Worm (Caenorhabditis elegans) whole organism, L1 larva: ENCODE results near the gene R144.12.

Experiments
- C04F5.9 ChIP-seq: sonication (generic microtip); optimal IDR thresholded peaks from 2 replicates; lab custom pipeline; 2016; ENCODE audit warnings: missing genetic modification characterization, missing compliant biosample characterization
- C34B4.2 ChIP-seq: sonication (generic microtip); optimal IDR thresholded peaks from 2 replicates; lab custom pipeline; 2017; ENCODE audit warnings: mild to moderate bottlenecking, missing genetic modification characterization, missing compliant biosample characterization
- F16B12.6 ChIP-seq: fragments of 150-350 bp; optimal IDR thresholded peaks from 2 replicates; lab custom pipeline; 2014; ENCODE audit warnings: missing biosample characterization, missing genetic modification characterization
- Y116A8C.19 ChIP-seq: sonication (generic microtip); optimal IDR thresholded peaks from 2 replicates; lab custom pipeline; 2016; ENCODE audit warnings: missing compliant biosample characterization, missing genetic modification characterization, borderline replicate concordance
- aha-1 ChIP-seq: fragments of 150-350 bp; optimal IDR thresholded peaks from 2 replicates; lab custom pipeline; 2014; ENCODE audit warnings: missing biosample characterization, missing genetic modification characterization
- aly-2 ChIP-seq: fragments of 150-350 bp; optimal IDR thresholded peaks from 2 replicates; lab custom pipeline; 2014; ENCODE audit warnings: missing biosample characterization, missing genetic modification characterization
- ceh-63 ChIP-seq: fragments of 200-800 bp; sonication (Bioruptor generic); optimal IDR thresholded peaks from 2 replicates; lab custom pipeline; 2018; ENCODE audit warnings: mild to moderate bottlenecking, missing genetic modification characterization, missing compliant biosample characterization
- ceh-82 ChIP-seq, 3 experiments: fragments of 150-350 bp in 1 of 3; sonication (generic microtip) in 2 of 3; optimal IDR thresholded peaks; 2 replicates each; lab custom pipeline; 2014 to 2017; ENCODE audit warnings: missing biosample characterization in 3 of 3, missing genetic modification characterization in 3 of 3
- ceh-88 ChIP-seq: fragments of 200-800 bp; sonication (Bioruptor generic); IDR thresholded peaks from 2 replicates; pipeline ENCODE4 v1.3.6; 2022; ENCODE audit warnings: missing genetic modification characterization, missing compliant biosample characterization
- dpl-1 ChIP-seq, 3 experiments: fragments of 150-350 bp in 2 of 3; sonication (generic microtip) in 1 of 3; optimal IDR thresholded peaks; 2 replicates each; lab custom pipeline; 2014 to 2017; ENCODE audit warnings: missing biosample characterization in 3 of 3, missing genetic modification characterization in 3 of 3, missing genetic modification reagents in 3 of 3
- efl-1 ChIP-seq, 4 experiments: fragments of 150-350 bp; optimal IDR thresholded peaks in 3 of 4; peaks in 1 of 4; 1 replicate in 1 of 4; 2 replicates in 3 of 4; lab custom pipeline; 2014; ENCODE audit warnings: missing biosample characterization in 2 of 4, missing genetic modification characterization in 2 of 4, missing genetic modification reagents in 2 of 4
- efl-3 ChIP-seq: fragments of 200-800 bp; sonication (Bioruptor generic); optimal IDR thresholded peaks from 2 replicates; lab custom pipeline; 2018; ENCODE audit warnings: mild to moderate bottlenecking, missing genetic modification characterization, missing compliant biosample characterization
- elt-2 ChIP-seq: sonication (generic microtip); optimal IDR thresholded peaks from 2 replicates; lab custom pipeline; 2016; ENCODE audit warnings: missing genetic modification characterization, mild to moderate bottlenecking, inconsistent platforms, missing compliant biosample characterization, missing genetic modification reagents
- elt-3 ChIP-seq, 6 experiments: fragments of 150-350 bp in 1 of 6; sonication (generic microtip); optimal IDR thresholded peaks; 2 replicates each; lab custom pipeline; 2017 to 2018; ENCODE audit warnings: missing biosample characterization in 6 of 6, missing genetic modification characterization in 6 of 6, inconsistent platforms in 1 of 6
- ets-5 ChIP-seq: fragments of 200-800 bp; sonication (Bioruptor generic); IDR thresholded peaks from 2 replicates; pipeline ENCODE4 v1.3.6; 2022; ENCODE audit warnings: missing genetic modification characterization, missing compliant biosample characterization
- fkh-10 ChIP-seq: sonication (generic microtip); optimal IDR thresholded peaks from 2 replicates; lab custom pipeline; 2017; ENCODE audit warnings: missing biosample characterization, missing genetic modification reagents, missing genetic modification characterization
- fkh-4 ChIP-seq: sonication (generic microtip); optimal IDR thresholded peaks from 2 replicates; lab custom pipeline; 2016; ENCODE audit warnings: missing compliant biosample characterization, missing genetic modification characterization, borderline replicate concordance
- hlh-4 ChIP-seq: sonication (generic microtip); optimal IDR thresholded peaks from 2 replicates; lab custom pipeline; 2016; ENCODE audit warnings: mild to moderate bottlenecking, missing genetic modification characterization, missing compliant biosample characterization
- irx-1 ChIP-seq: sonication (generic microtip); optimal IDR thresholded peaks from 2 replicates; lab custom pipeline; 2016; ENCODE audit warnings: missing genetic modification characterization, missing compliant biosample characterization
- isw-1 ChIP-seq: fragments of 200-800 bp; sonication (Bioruptor generic); IDR thresholded peaks from 2 replicates; pipeline ENCODE4 v1.3.6; 2022; ENCODE audit warnings: missing genetic modification characterization, missing compliant biosample characterization
- lin-14 ChIP-seq: fragments of 200-800 bp; sonication (Bioruptor generic); optimal IDR thresholded peaks from 2 replicates; lab custom pipeline; 2018; ENCODE audit warnings: mild to moderate bottlenecking, missing genetic modification characterization, moderate library complexity, missing compliant biosample characterization
- lin-15B ChIP-seq: fragments of 150-350 bp; sonication (generic microtip); optimal IDR thresholded peaks from 3 replicates; lab custom pipeline; 2014; ENCODE audit warnings: missing biosample characterization, missing genetic modification characterization
- lin-35 ChIP-seq, 2 experiments: fragments of 150-350 bp; optimal IDR thresholded peaks; 2 replicates each; lab custom pipeline; 2014; ENCODE audit warnings: missing biosample characterization in 2 of 2, missing genetic modification characterization in 2 of 2, missing genetic modification reagents in 2 of 2
- lin-39 ChIP-seq: fragments of 150-350 bp; optimal IDR thresholded peaks from 2 replicates; lab custom pipeline; 2014; ENCODE audit warnings: missing biosample characterization, missing genetic modification reagents, missing genetic modification characterization
- lir-3 ChIP-seq: sonication (generic microtip); optimal IDR thresholded peaks from 2 replicates; lab custom pipeline; 2016; ENCODE audit warnings: mild to moderate bottlenecking, missing genetic modification characterization, moderate library complexity, missing compliant biosample characterization; ENCODE audit not compliant: poor library complexity
- mdl-1 ChIP-seq, 2 experiments: fragments of 150-350 bp; optimal IDR thresholded peaks; 2 replicates each; lab custom pipeline; 2014 to 2017; ENCODE audit warnings: missing biosample characterization in 2 of 2, missing genetic modification characterization in 2 of 2, inconsistent platforms in 1 of 2
- nhr-19 ChIP-seq: fragments of 200-800 bp; sonication (Bioruptor generic); conservative IDR thresholded peaks from 2 replicates; pipeline ENCODE4 v1.3.6; 2022; ENCODE audit warnings: missing genetic modification characterization, missing compliant biosample characterization
- nhr-20 ChIP-seq: sonication (generic microtip); optimal IDR thresholded peaks from 2 replicates; lab custom pipeline; 2016; ENCODE audit warnings: mild to moderate bottlenecking, missing genetic modification characterization, missing compliant biosample characterization
- nhr-47 ChIP-seq: sonication (generic microtip); optimal IDR thresholded peaks from 2 replicates; lab custom pipeline; 2016; ENCODE audit warnings: mild to moderate bottlenecking, missing genetic modification characterization, moderate library complexity, missing compliant biosample characterization
- nhr-71 ChIP-seq: sonication (generic microtip); optimal IDR thresholded peaks from 2 replicates; lab custom pipeline; 2016; ENCODE audit warnings: mild to moderate bottlenecking, missing genetic modification characterization, moderate library complexity, missing compliant biosample characterization
- nhr-85 ChIP-seq: sonication (generic microtip); peaks from one replicate; lab custom pipeline; 2016; ENCODE audit warnings: missing genetic modification characterization, inconsistent platforms, missing compliant biosample characterization
- nhr-90 ChIP-seq: sonication (generic microtip); optimal IDR thresholded peaks from 2 replicates; lab custom pipeline; 2016; ENCODE audit warnings: mild to moderate bottlenecking, missing genetic modification characterization, missing compliant biosample characterization; ENCODE audit not compliant: poor library complexity
- pax-3 ChIP-seq: fragments of 200-800 bp; sonication (Bioruptor generic); optimal IDR thresholded peaks from 2 replicates; lab custom pipeline; 2018; ENCODE audit warnings: mild to moderate bottlenecking, missing genetic modification characterization, moderate library complexity, missing compliant biosample characterization
- pqm-1 ChIP-seq: sonication (generic microtip); optimal IDR thresholded peaks from 3 replicates; lab custom pipeline; 2017; ENCODE audit warnings: missing biosample characterization, missing genetic modification characterization
- skn-1 ChIP-seq: fragments of 150-350 bp; optimal IDR thresholded peaks from 2 replicates; lab custom pipeline; 2014; ENCODE audit warnings: missing biosample characterization, missing genetic modification characterization
- snpc-4 ChIP-seq: fragments of 150-350 bp; optimal IDR thresholded peaks from 2 replicates; lab custom pipeline; 2014; ENCODE audit warnings: missing biosample characterization, missing genetic modification characterization
- snu-23 ChIP-seq: sonication (generic microtip); optimal IDR thresholded peaks from 2 replicates; lab custom pipeline; 2016; ENCODE audit warnings: missing genetic modification characterization, missing compliant biosample characterization
- sox-4 ChIP-seq: sonication (generic microtip); optimal IDR thresholded peaks from 2 replicates; lab custom pipeline; 2016; ENCODE audit warnings: missing genetic modification characterization, missing compliant biosample characterization
- tbx-2 ChIP-seq: sonication (generic microtip); optimal IDR thresholded peaks from 2 replicates; lab custom pipeline; 2016; ENCODE audit warnings: missing genetic modification characterization, missing compliant biosample characterization
- tlp-1 ChIP-seq: fragments of 150-350 bp; optimal IDR thresholded peaks from 2 replicates; lab custom pipeline; 2014; ENCODE audit warnings: missing biosample characterization, missing genetic modification characterization
- unc-30 ChIP-seq: sonication (generic microtip); optimal IDR thresholded peaks from 2 replicates; lab custom pipeline; 2017; ENCODE audit warnings: missing biosample characterization, missing genetic modification characterization
- unc-86 ChIP-seq: sonication (generic microtip); optimal IDR thresholded peaks from 2 replicates; lab custom pipeline; 2016; ENCODE audit warnings: missing genetic modification characterization, missing compliant biosample characterization
- xbp-1 ChIP-seq: sonication (generic microtip); optimal IDR thresholded peaks from 2 replicates; lab custom pipeline; 2016; ENCODE audit warnings: missing genetic modification characterization, missing compliant biosample characterization
- zip-4 ChIP-seq: fragments of 200-800 bp; sonication (Bioruptor generic); optimal IDR thresholded peaks from 2 replicates; lab custom pipeline; 2018; ENCODE audit warnings: mild to moderate bottlenecking, missing genetic modification characterization, moderate library complexity, missing compliant biosample characterization
- ztf-11 ChIP-seq, 2 experiments: sonication (generic microtip); optimal IDR thresholded peaks; 2 replicates each; lab custom pipeline; 2016 to 2017; ENCODE audit warnings: missing genetic modification characterization in 2 of 2, missing biosample characterization in 1 of 2, missing compliant biosample characterization in 1 of 2

Gene R144.12

ce11 chrIII:5044709-5045108, 37.9 kb upstream of the R144.12 start, which contains the start of gene C45G9.14:
Gene C45G9.14, plus strand, starts transcription at chrIII:5045009.
- TF ChIP-seq pqm-1 (tag; lab: Kevin White, UChicago) (no peak), ceh-63 (peak; percentile 6), efl-1 (optimal IDR thresholded peaks at IDR 0.05; lab: Kevin White, UChicago) (no peak), efl-1 (GFP tag; optimal IDR thresholded peaks at IDR 0.05 in 1 of 2; lab: Kevin White, UChicago) (peak in 1 of 2 experiments; percentile 47)

DNA sequence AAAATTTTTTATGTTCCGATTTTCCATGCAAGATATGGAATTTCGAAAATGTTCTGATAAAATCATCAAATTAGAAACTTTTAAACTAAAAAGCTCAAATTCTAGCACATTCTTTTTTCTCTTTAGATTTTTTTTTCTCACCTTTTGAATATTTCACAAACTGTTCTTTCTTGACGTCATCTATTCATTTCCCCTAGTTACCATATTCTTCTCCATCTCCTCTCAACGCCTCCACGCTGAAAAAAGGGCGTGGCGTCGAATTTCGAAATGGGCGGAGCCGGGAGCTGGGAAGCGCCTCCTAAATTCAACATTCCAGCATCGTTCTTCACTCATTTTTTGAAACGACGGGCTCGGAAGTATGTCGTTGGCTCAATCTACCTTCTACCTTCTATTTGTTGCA, 35.3 kb upstream of the R144.12 start, which contains the start of gene nlp-43:
Gene nlp-43, plus strand, starts transcription at position 301 of the 400 bp plus-strand sequence.
- no peak for TF ChIP-seq snu-23 (GFP tag; lab: Kevin White, UChicago)
- no peak for TF ChIP-seq tbx-2 (tag; lab: Kevin White, UChicago)
- no peak for TF ChIP-seq nhr-47 (tag; lab: Kevin White, UChicago)
- TF ChIP-seq F16B12.6 = no peak
- no peak for TF ChIP-seq Y116A8C.19 (tag; lab: Kevin White, UChicago)
- TF ChIP-seq ceh-88 (GFP tag; lab: Robert Waterston, UW) = no peak
- no peak for TF ChIP-seq efl-1 (optimal IDR thresholded peaks at IDR 0.05; lab: Kevin White, UChicago)
- TF ChIP-seq efl-1 (GFP tag; optimal IDR thresholded peaks at IDR 0.05 in 1 of 2; lab: Kevin White, UChicago) = no peak
- TF ChIP-seq aha-1 (tag; lab: Kevin White, UChicago) = no peak
- TF ChIP-seq isw-1 (GFP tag; lab: Robert Waterston, UW) = no peak
- TF ChIP-seq ets-5 (GFP tag; lab: Robert Waterston, UW) = no peak
- TF ChIP-seq fkh-10 (GFP tag; lab: Kevin White, UChicago) = no peak
- no peak for TF ChIP-seq lin-15B (tag; lab: Kevin White, UChicago)
- TF ChIP-seq tlp-1 = no peak
- no peak for TF ChIP-seq irx-1
- no peak for TF ChIP-seq pax-3 (tag; lab: Kevin White, UChicago)
- TF ChIP-seq hlh-4 = no peak

ce11 chrIII:5036158-5036557, 29.4 kb upstream of the R144.12 start, which contains the start of gene C45G9.6:
Gene C45G9.6, plus strand, starts transcription at chrIII:5036458.
- TF ChIP-seq aha-1 (tag; lab: Kevin White, UChicago) = no peak
- TF ChIP-seq unc-30 = no peak
- TF ChIP-seq nhr-85 = no peak
- no peak for TF ChIP-seq lin-39
- TF ChIP-seq C34B4.2 = no peak
- TF ChIP-seq nhr-19 (GFP tag; lab: Robert Waterston, UW) = no peak
- TF ChIP-seq elt-2 (tag; lab: Kevin White, UChicago) = no peak
- TF ChIP-seq lin-35 (GFP tag; optimal IDR thresholded peaks at IDR 0.05; lab: Kevin White, UChicago) = no peak

- TF ChIP-seq ztf-11 (tag; optimal IDR thresholded peaks at IDR 0.05; lab: Kevin White, UChicago) = peak in 1 of 2 experiments; percentile 71
- TF ChIP-seq dpl-1 (GFP tag; optimal IDR thresholded peaks at IDR 0.05; lab: Kevin White, UChicago) = peak; percentile 15 to 29 (median 28)
- TF ChIP-seq elt-3 (tag; optimal IDR thresholded peaks at IDR 0.05; lab: Kevin White, UChicago) = peak in 1 of 6 experiments; percentile 16
- TF ChIP-seq nhr-47 (tag; lab: Kevin White, UChicago) = peak; percentile 89
- peak in 1 of 2 experiments; percentile 33 for TF ChIP-seq mdl-1 (tag; optimal IDR thresholded peaks at IDR 0.05; lab: Kevin White, UChicago)
- peak; percentile 71 for TF ChIP-seq tbx-2 (tag; lab: Kevin White, UChicago)
- peak; percentile 51 for TF ChIP-seq zip-4 (GFP tag; lab: Kevin White, UChicago)
- peak; percentile 16 for TF ChIP-seq skn-1 (tag; lab: Kevin White, UChicago)
- peak; percentile 74 for TF ChIP-seq sox-4 (tag; lab: Kevin White, UChicago)
- peak; percentile 66 for TF ChIP-seq xbp-1 (tag; lab: Kevin White, UChicago)
- peak; percentile 31 for TF ChIP-seq irx-1
- TF ChIP-seq nhr-71 (tag; lab: Kevin White, UChicago) = peak; percentile 81
- TF ChIP-seq unc-86 (tag; lab: Kevin White, UChicago) = peak; percentile 45
- TF ChIP-seq lir-3 (tag; lab: Kevin White, UChicago) = peak; percentile 55
- TF ChIP-seq snpc-4 (tag; lab: Kevin White, UChicago) = peak; percentile 25
- TF ChIP-seq snu-23 (GFP tag; lab: Kevin White, UChicago) = peak; percentile 73
- TF ChIP-seq isw-1 (GFP tag; lab: Robert Waterston, UW) = peak; percentile 50
- peak; percentile 15 for TF ChIP-seq C04F5.9
- TF ChIP-seq aly-2 (tag; lab: Kevin White, UChicago) = peak; percentile 64
- peak; percentile 58 for TF ChIP-seq ceh-88 (GFP tag; lab: Robert Waterston, UW)
- TF ChIP-seq nhr-90 (tag; lab: Kevin White, UChicago) = peak; percentile 86
- peak; percentile 67 for TF ChIP-seq nhr-20 (tag; lab: Kevin White, UChicago)
- TF ChIP-seq lin-14 (GFP tag; lab: Kevin White, UChicago) = peak; percentile 78
- TF ChIP-seq fkh-4 (tag; lab: Kevin White, UChicago) = peak; percentile 8
- peak; percentile 79 for TF ChIP-seq nhr-85
- peak in 2 of 3 experiments; percentile 5 to 32 for TF ChIP-seq ceh-82 (tag; optimal IDR thresholded peaks at IDR 0.05; lab: Kevin White, UChicago)
- peak; percentile 33 for TF ChIP-seq efl-3 (GFP tag; lab: Kevin White, UChicago)
Measured at ce11 chrIII:5031375-5031836, 24.6 kb upstream of the R144.12 start.
